Fruit fly (Drosophila melanogaster) whole organism, embryonic: Measurements from ENCODE around the gene MBD-R2.

Experiments used
- Adf1 ChIP-seq: fragments of 200-800 bp; sonication (Bioruptor generic); IDR thresholded peaks from 2 replicates; pipeline ENCODE4 v1.3.6; 2022; ENCODE audit warnings: missing biosample characterization, missing genetic modification characterization
- B-H1 ChIP-seq: fragments of 200-800 bp; sonication (Bioruptor generic); IDR thresholded peaks from 3 replicates; pipeline ENCODE4 v1.3.6; 2022; ENCODE audit warnings: missing biosample characterization, missing genetic modification characterization
- CG11085 ChIP-seq: fragments of 200-800 bp; sonication (Bioruptor generic); IDR thresholded peaks from 2 replicates; pipeline ENCODE4 v1.3.6; 2022; ENCODE audit warnings: missing biosample characterization, missing genetic modification characterization
- CG11560 ChIP-seq: fragments of 200-800 bp; sonication (Bioruptor generic); IDR thresholded peaks from 3 replicates; pipeline ENCODE4 v1.3.6; 2022; ENCODE audit warnings: missing biosample characterization, missing genetic modification characterization
- CG13123 ChIP-seq: fragments of 200-800 bp; sonication (Bioruptor generic); optimal IDR thresholded peaks from 2 replicates; lab custom pipeline; 2016; ENCODE audit warnings: missing biosample characterization, missing genetic modification characterization
- CG15269 ChIP-seq: fragments of 200-800 bp; sonication (Bioruptor generic); optimal IDR thresholded peaks from 2 replicates; lab custom pipeline; 2018; ENCODE audit warnings: missing biosample characterization, mild to moderate bottlenecking, missing genetic modification characterization, moderate library complexity
- CG15601 ChIP-seq: fragments of 200-800 bp; sonication (Bioruptor generic); optimal IDR thresholded peaks from 3 replicates; lab custom pipeline; 2019; ENCODE audit warnings: missing biosample characterization, mild to moderate bottlenecking, missing genetic modification characterization, moderate library complexity
- CG1603 ChIP-seq: fragments of 200-800 bp; sonication (Bioruptor generic); optimal IDR thresholded peaks from 2 replicates; lab custom pipeline; 2019; ENCODE audit warnings: missing biosample characterization, mild to moderate bottlenecking, missing genetic modification characterization, moderate library complexity
- CG18619 ChIP-seq: fragments of 200-800 bp; sonication (Bioruptor generic); optimal IDR thresholded peaks from 3 replicates; lab custom pipeline; 2017; ENCODE audit warnings: missing biosample characterization, mild to moderate bottlenecking, missing genetic modification characterization
- CG2116 ChIP-seq: fragments of 200-800 bp; sonication (Bioruptor generic); optimal IDR thresholded peaks from 3 replicates; lab custom pipeline; 2018; ENCODE audit warnings: missing biosample characterization, mild to moderate bottlenecking, missing genetic modification characterization
- CG2889 ChIP-seq: fragments of 200-800 bp; sonication (Bioruptor generic); IDR thresholded peaks from 3 replicates; pipeline ENCODE4 v1.3.6; 2022; ENCODE audit warnings: missing biosample characterization, missing genetic modification characterization
- CG31388 ChIP-seq: fragments of 200-800 bp; sonication (Bioruptor generic); optimal IDR thresholded peaks from 2 replicates; lab custom pipeline; 2016; ENCODE audit warnings: missing biosample characterization, missing genetic modification characterization
- CG8281 ChIP-seq: fragments of 200-800 bp; sonication (Bioruptor generic); optimal IDR thresholded peaks from 2 replicates; lab custom pipeline; 2018; ENCODE audit warnings: missing biosample characterization, mild to moderate bottlenecking, missing genetic modification characterization, moderate library complexity
- CG9437 ChIP-seq: fragments of 200-800 bp; sonication (Bioruptor generic); optimal IDR thresholded peaks from 2 replicates; lab custom pipeline; 2018; ENCODE audit warnings: missing biosample characterization, mild to moderate bottlenecking, missing genetic modification characterization
- Dip3 ChIP-seq: fragments of 200-800 bp; sonication (Bioruptor generic); optimal IDR thresholded peaks from 3 replicates; lab custom pipeline; 2016; ENCODE audit warnings: missing biosample characterization, missing genetic modification characterization
- Dp ChIP-seq: fragments of 200-800 bp; sonication (Bioruptor generic); optimal IDR thresholded peaks from 2 replicates; lab custom pipeline; 2018; ENCODE audit warnings: missing biosample characterization, mild to moderate bottlenecking, missing genetic modification characterization, moderate library complexity
- Drgx ChIP-seq: fragments of 200-800 bp; sonication (Bioruptor generic); IDR thresholded peaks from 2 replicates; pipeline ENCODE4 v1.3.6; 2022; ENCODE audit warnings: missing biosample characterization, missing genetic modification characterization
- HLH3B ChIP-seq: fragments of 200-800 bp; sonication (Bioruptor generic); IDR thresholded peaks from 2 replicates; pipeline ENCODE4 v1.3.6; 2022; ENCODE audit warnings: missing biosample characterization, missing genetic modification characterization
- HLH4C ChIP-seq: fragments of 200-800 bp; sonication (Bioruptor generic); IDR thresholded peaks from 3 replicates; pipeline ENCODE4 v1.3.6; 2022; ENCODE audit warnings: missing biosample characterization, missing genetic modification characterization; ENCODE audit not compliant: partially characterized antibody
- HLHmδ ChIP-seq: fragments of 200-800 bp; sonication (Bioruptor generic); optimal IDR thresholded peaks from 2 replicates; lab custom pipeline; 2018; ENCODE audit warnings: missing biosample characterization, mild to moderate bottlenecking, missing genetic modification characterization, moderate library complexity
- Lim3 ChIP-seq: fragments of 200-800 bp; sonication (Bioruptor generic); IDR thresholded peaks from 2 replicates; pipeline ENCODE4 v1.3.6; 2022; ENCODE audit warnings: missing biosample characterization, missing genetic modification characterization
- MTF-1 ChIP-seq: fragments of 200-800 bp; sonication (Bioruptor generic); optimal IDR thresholded peaks from 2 replicates; lab custom pipeline; 2018; ENCODE audit warnings: missing biosample characterization, mild to moderate bottlenecking, missing genetic modification characterization, borderline replicate concordance
- Opbp ChIP-seq: fragments of 200-800 bp; sonication (Bioruptor generic); IDR thresholded peaks from 3 replicates; pipeline ENCODE4 v1.3.6; 2022; ENCODE audit warnings: missing biosample characterization, missing genetic modification characterization; ENCODE audit not compliant: partially characterized antibody
- Rfx ChIP-seq: fragments of 200-800 bp; sonication (Bioruptor generic); IDR thresholded peaks from 2 replicates; pipeline ENCODE4 v1.3.6; 2022; ENCODE audit warnings: missing biosample characterization, missing genetic modification characterization
- Side ChIP-seq: fragments of 200-800 bp; sonication (Bioruptor generic); optimal IDR thresholded peaks from 2 replicates; lab custom pipeline; 2016; ENCODE audit warnings: missing biosample characterization, missing genetic modification characterization
- Sry-δ ChIP-seq: fragments of 200-800 bp; sonication (Bioruptor generic); optimal IDR thresholded peaks from 2 replicates; lab custom pipeline; 2016; ENCODE audit warnings: missing biosample characterization, missing genetic modification characterization
- Tbp ChIP-seq: fragments of >200 bp; optimal IDR thresholded peaks from 2 replicates; lab custom pipeline; 2018; ENCODE audit warnings: missing biosample characterization, missing genetic modification characterization
- Trl ChIP-seq, 3 experiments: fragments of >200 bp in 2 of 3; fragments of 200-800 bp in 1 of 3; sonication (Bioruptor generic) in 1 of 3; optimal IDR thresholded peaks; 2 replicates in 1 of 3; 3 replicates in 2 of 3; lab custom pipeline; 2016 to 2017; ENCODE audit warnings: missing biosample characterization in 1 of 3, missing genetic modification characterization in 1 of 3
- bsh ChIP-seq, 2 experiments: fragments of 200-800 bp; sonication (Bioruptor generic); optimal IDR thresholded peaks; 2 replicates each; lab custom pipeline; 2017 to 2018; ENCODE audit warnings: mild to moderate bottlenecking in 2 of 2, missing biosample characterization in 2 of 2, missing genetic modification characterization in 2 of 2, moderate library complexity in 1 of 2
- cato ChIP-seq: fragments of 200-800 bp; sonication (Bioruptor generic); optimal IDR thresholded peaks from 2 replicates; lab custom pipeline; 2016; ENCODE audit warnings: missing biosample characterization, missing genetic modification characterization, borderline replicate concordance
- chif ChIP-seq, 2 experiments: fragments of 200-800 bp; sonication (Bioruptor generic); optimal IDR thresholded peaks; 3 replicates each; lab custom pipeline; 2016; ENCODE audit warnings: missing biosample characterization in 2 of 2, missing genetic modification characterization in 2 of 2
- crol ChIP-seq: fragments of 200-800 bp; sonication (Bioruptor generic); IDR thresholded peaks from 2 replicates; pipeline ENCODE4 v1.3.6; 2022; ENCODE audit warnings: missing biosample characterization, missing genetic modification characterization
- da ChIP-seq: fragments of 200-800 bp; sonication (Bioruptor generic); optimal IDR thresholded peaks from 2 replicates; lab custom pipeline; 2016; ENCODE audit warnings: missing biosample characterization, missing genetic modification characterization
- danr ChIP-seq: fragments of 200-800 bp; sonication (Bioruptor generic); IDR thresholded peaks from 2 replicates; pipeline ENCODE4 v1.3.6; 2022; ENCODE audit warnings: missing biosample characterization, missing genetic modification characterization
- dmrt11E ChIP-seq: fragments of 200-800 bp; sonication (Bioruptor generic); optimal IDR thresholded peaks from 3 replicates; lab custom pipeline; 2018; ENCODE audit warnings: missing biosample characterization, mild to moderate bottlenecking, missing genetic modification characterization, moderate library complexity
- gsb ChIP-seq: fragments of 200-800 bp; sonication (Bioruptor generic); IDR thresholded peaks from 2 replicates; pipeline ENCODE4 v1.3.6; 2022; ENCODE audit warnings: missing biosample characterization, missing genetic modification characterization
- hb ChIP-seq: fragments of 200-800 bp; sonication (Bioruptor generic); IDR thresholded peaks from 3 replicates; pipeline ENCODE4 v1.3.6; 2022; ENCODE audit warnings: missing biosample characterization, missing genetic modification characterization; ENCODE audit not compliant: partially characterized antibody
- jumu ChIP-seq: fragments of 200-800 bp; sonication (Bioruptor generic); optimal IDR thresholded peaks from 3 replicates; lab custom pipeline; 2016; ENCODE audit warnings: missing biosample characterization, missing genetic modification characterization
- lilli ChIP-seq: fragments of 200-800 bp; sonication (Bioruptor generic); optimal IDR thresholded peaks from 3 replicates; lab custom pipeline; 2016; ENCODE audit warnings: missing biosample characterization, missing genetic modification characterization
- nerfin-2 ChIP-seq: fragments of 200-800 bp; sonication (Bioruptor generic); IDR thresholded peaks from 2 replicates; pipeline ENCODE4 v1.3.6; 2022; ENCODE audit warnings: missing biosample characterization, missing genetic modification characterization; ENCODE audit not compliant: partially characterized antibody
- pan ChIP-seq, 4 experiments: fragments of >200 bp in 3 of 4; fragments of 200-800 bp in 1 of 4; sonication (Bioruptor generic) in 1 of 4; optimal IDR thresholded peaks in 3 of 4; IDR thresholded peaks in 1 of 4; 2 replicates each; pipeline versions ENCODE4 v1.3.6 to Lab custom; 2017 to 2022; ENCODE audit warnings: missing biosample characterization in 2 of 4, missing genetic modification characterization in 2 of 4, mixed read lengths in 1 of 4
- pho ChIP-seq: fragments of 200-800 bp; sonication (Bioruptor generic); optimal IDR thresholded peaks from 2 replicates; lab custom pipeline; 2016; ENCODE audit warnings: missing biosample characterization, missing genetic modification characterization
- phol ChIP-seq: fragments of 200-800 bp; sonication (Bioruptor generic); optimal IDR thresholded peaks from 3 replicates; lab custom pipeline; 2018; ENCODE audit warnings: missing biosample characterization, mild to moderate bottlenecking, missing genetic modification characterization, moderate library complexity
- ranshi ChIP-seq: fragments of 200-800 bp; sonication (Bioruptor generic); IDR thresholded peaks from 2 replicates; pipeline ENCODE4 v1.3.6; 2022; ENCODE audit warnings: missing biosample characterization, missing genetic modification characterization
- ssp ChIP-seq: fragments of 200-800 bp; sonication (Bioruptor generic); IDR thresholded peaks from 2 replicates; pipeline ENCODE4 v1.3.6; 2022; ENCODE audit warnings: missing biosample characterization, missing genetic modification characterization
- sug ChIP-seq: fragments of 200-800 bp; optimal IDR thresholded peaks from 2 replicates; lab custom pipeline; 2019; ENCODE audit warnings: missing biosample characterization, mild to moderate bottlenecking, missing genetic modification characterization, moderate library complexity
- ttk ChIP-seq: fragments of 200-800 bp; sonication (Bioruptor generic); IDR thresholded peaks from 2 replicates; pipeline ENCODE4 v2.1.2; 2022; ENCODE audit warnings: missing biosample characterization, missing genetic modification characterization
- twi ChIP-seq: fragments of 200-800 bp; optimal IDR thresholded peaks from 2 replicates; lab custom pipeline; 2019; ENCODE audit warnings: missing biosample characterization, mild to moderate bottlenecking, missing genetic modification characterization, moderate library complexity
- unpg ChIP-seq: fragments of 200-800 bp; sonication (Bioruptor generic); optimal IDR thresholded peaks from 3 replicates; lab custom pipeline; 2018; ENCODE audit warnings: missing biosample characterization, mild to moderate bottlenecking, missing genetic modification characterization, moderate library complexity
- zen2 ChIP-seq: fragments of 200-800 bp; sonication (Bioruptor generic); IDR thresholded peaks from 3 replicates; pipeline ENCODE4 v1.3.6; 2022; ENCODE audit warnings: missing biosample characterization, missing genetic modification characterization; ENCODE audit not compliant: partially characterized antibody

Gene MBD-R2

DNA sequence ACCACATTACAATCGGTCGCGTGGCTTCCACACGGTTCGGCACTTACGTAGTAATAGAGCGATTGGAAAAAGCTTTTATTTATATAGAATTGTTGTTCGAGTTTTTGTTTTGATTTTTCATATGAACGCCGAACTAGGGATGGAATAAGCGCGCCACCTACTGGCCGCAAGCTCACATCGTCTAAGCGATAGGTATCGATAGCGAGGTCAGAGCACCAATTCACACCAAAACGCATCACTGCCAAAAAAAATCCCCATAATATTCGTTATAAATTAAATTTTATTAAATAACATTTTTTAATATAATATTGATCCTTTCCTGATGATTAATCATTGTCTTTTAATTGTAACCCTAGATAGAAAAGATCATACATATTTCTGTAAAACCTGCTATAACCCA, 5.6 kb downstream of the MBD-R2 start, which contains the start of gene CG10038 (continued):
- peak; percentile 31 for TF ChIP-seq pho (GFP tag; lab: Kevin White, UChicago)
- TF ChIP-seq CG18619 (GFP tag; lab: Kevin White, UChicago): no peak
- TF ChIP-seq nerfin-2 (GFP tag; lab: Robert Waterston, UW): peak; percentile 89
- no peak for TF ChIP-seq B-H1 (GFP tag; lab: Robert Waterston, UW)
- no peak for TF ChIP-seq Drgx (GFP tag; lab: Robert Waterston, UW)
- TF ChIP-seq sug: no peak
- TF ChIP-seq gsb: no peak
- TF ChIP-seq CG11560 (tag; lab: Robert Waterston, UW): no peak; the same call in 2 of the 3 replicates
- no peak for TF ChIP-seq ttk (GFP tag; lab: Robert Waterston, UW)
- TF ChIP-seq MTF-1 (GFP tag; lab: Kevin White, UChicago): no peak
- TF ChIP-seq chif (GFP tag; optimal IDR thresholded peaks at IDR 0.05; lab: Kevin White, UChicago): peak in 1 of 2 experiments; percentile 15
- no peak for TF ChIP-seq HLH3B (GFP tag; lab: Robert Waterston, UW)
- no peak for TF ChIP-seq Lim3 (GFP tag; lab: Robert Waterston, UW)
- TF ChIP-seq CG1603 (tag; lab: Kevin White, UChicago): peak; percentile 69
- TF ChIP-seq Opbp (GFP tag; lab: Robert Waterston, UW): peak; percentile 98
- TF ChIP-seq phol (tag; lab: Kevin White, UChicago): peak; percentile 53
- no peak; the same call in 1 of the 2 replicates for TF ChIP-seq CG11085 (GFP tag; lab: Robert Waterston, UW)
- TF ChIP-seq CG2889 (GFP tag; lab: Robert Waterston, UW): no peak
- peak; percentile 25; the same call in 1 of the 2 replicates for TF ChIP-seq Adf1 (GFP tag; lab: Robert Waterston, UW)
- TF ChIP-seq crol (GFP tag; lab: Robert Waterston, UW): no peak
- no peak for TF ChIP-seq Trl (optimal IDR thresholded peaks at IDR 0.05; lab: Kevin White, UChicago)
- peak; percentile 0 for TF ChIP-seq Trl (GFP tag; optimal IDR thresholded peaks at IDR 0.05; lab: Kevin White, UChicago)
- peak; percentile 95 for TF ChIP-seq Sry-δ
- TF ChIP-seq CG9437 (GFP tag; lab: Kevin White, UChicago): no peak
- no peak for TF ChIP-seq dmrt11E (tag; lab: Kevin White, UChicago)
- peak; percentile 59 for TF ChIP-seq lilli (GFP tag; lab: Kevin White, UChicago)
- TF ChIP-seq pan (optimal IDR thresholded peaks at IDR 0.05; lab: Kevin White, UChicago): no peak
- no peak for TF ChIP-seq pan (GFP tag; optimal IDR thresholded peaks at IDR 0.05 in 1 of 2, IDR thresholded peaks at IDR 0.05 in 1 of 2)
- no peak for TF ChIP-seq ranshi (GFP tag; lab: Robert Waterston, UW)
- TF ChIP-seq bsh (GFP tag; optimal IDR thresholded peaks at IDR 0.05; lab: Kevin White, UChicago): peak in 1 of 2 experiments; percentile 31
- TF ChIP-seq Dip3: peak; percentile 6
- TF ChIP-seq CG15269: no peak
- no peak for TF ChIP-seq twi (tag; lab: Kevin White, UChicago)
- TF ChIP-seq zen2 (GFP tag; lab: Robert Waterston, UW): peak; percentile 79; the same call in 2 of the 3 replicates
- TF ChIP-seq cato (GFP tag; lab: Kevin White, UChicago): no peak
- TF ChIP-seq unpg (GFP tag; lab: Kevin White, UChicago): peak; percentile 15
- TF ChIP-seq da (GFP tag; lab: Kevin White, UChicago): no peak
- TF ChIP-seq Dp (GFP tag; lab: Kevin White, UChicago): peak; percentile 59
- TF ChIP-seq HLHmδ: no peak
- no peak for TF ChIP-seq CG13123
- TF ChIP-seq CG31388: no peak
- TF ChIP-seq jumu (GFP tag; lab: Kevin White, UChicago): no peak
- no peak for TF ChIP-seq danr (GFP tag; lab: Robert Waterston, UW)
- peak; percentile 92 for TF ChIP-seq hb (GFP tag; lab: Robert Waterston, UW)
- peak; percentile 41 for TF ChIP-seq CG15601 (tag; lab: Kevin White, UChicago)
- peak; percentile 84 for TF ChIP-seq Rfx (GFP tag; lab: Robert Waterston, UW)
- TF ChIP-seq Tbp (GFP tag; lab: Kevin White, UChicago): no peak
- TF ChIP-seq Side: peak; percentile 15
- no peak for TF ChIP-seq CG8281 (tag; lab: Kevin White, UChicago)
- TF ChIP-seq CG2116 (GFP tag; lab: Kevin White, UChicago): peak; percentile 96
- peak; percentile 84 for TF ChIP-seq ssp
- peak; percentile 91 for TF ChIP-seq HLH4C (GFP tag; lab: Robert Waterston, UW)
